Fruit fly (Drosophila melanogaster): Measurements from ENCODE around the gene colt.

DNA sequence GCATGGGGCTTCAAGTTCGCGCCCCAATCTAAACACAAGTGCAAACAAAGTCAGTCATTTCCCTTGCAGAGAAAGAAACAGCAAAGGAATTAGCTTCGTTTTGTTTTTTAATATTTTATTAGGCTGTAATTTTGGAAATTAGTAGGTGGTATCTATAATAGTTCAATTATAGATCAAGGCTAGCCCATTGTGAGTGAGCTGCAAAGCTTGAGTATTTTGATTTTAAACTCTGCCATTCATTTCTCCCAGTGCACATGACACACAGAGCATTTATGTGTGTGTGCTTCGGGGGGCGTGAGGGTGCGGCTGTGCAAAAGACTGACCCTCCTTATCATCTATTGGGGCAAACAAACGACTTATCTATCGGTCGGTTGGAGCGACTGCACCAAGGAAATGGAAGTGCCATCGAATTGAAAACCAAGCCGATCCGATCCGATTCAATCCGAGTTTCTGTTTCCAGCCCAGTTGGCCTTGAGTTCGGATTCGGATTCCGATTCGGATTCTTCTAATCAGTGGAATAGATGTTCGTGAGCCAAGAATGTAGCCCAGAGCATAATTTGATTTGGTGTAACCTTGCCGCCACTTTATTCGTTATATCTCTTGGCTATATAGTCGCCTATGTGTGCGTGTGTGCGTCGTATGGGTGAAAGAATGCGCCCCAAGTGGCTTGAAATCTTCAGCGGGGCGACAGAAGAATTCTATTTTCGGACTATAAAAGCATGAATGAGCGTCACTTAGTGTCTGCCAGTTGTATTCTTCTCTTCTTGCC lies 38.3 kb downstream of the colt start:
- TF ChIP-seq CG8478 (optimal IDR thresholded peaks at IDR 0.05), result no peak
- TF ChIP-seq CTCF (optimal IDR thresholded peaks at IDR 0.05), result no peak

Measured in S2 (cell line).